Fruit fly (Drosophila melanogaster) whole organism, pupa: ENCODE measurements around the gene tfc.

ENCODE experiments used
- CG12605 ChIP-seq: fragments of 200-800 bp; sonication (Bioruptor generic); IDR thresholded peaks from 2 replicates; pipeline ENCODE4 v1.3.6; 2022; ENCODE audit warnings: missing biosample characterization, missing genetic modification characterization
- CG14655 ChIP-seq: fragments of 200-800 bp; sonication (Bioruptor generic); optimal IDR thresholded peaks from 3 replicates; lab custom pipeline; 2017; ENCODE audit warnings: mild to moderate bottlenecking, missing biosample characterization, missing genetic modification reagents, missing genetic modification characterization
- CG15710 ChIP-seq: fragments of 200-800 bp; sonication (Bioruptor generic); optimal IDR thresholded peaks from 2 replicates; lab custom pipeline; 2018; ENCODE audit warnings: missing biosample characterization, mild to moderate bottlenecking, missing genetic modification characterization, moderate library complexity
- CG9948 ChIP-seq: fragments of 200-800 bp; sonication (Bioruptor generic); optimal IDR thresholded peaks from 2 replicates; lab custom pipeline; 2018; ENCODE audit warnings: missing biosample characterization, mild to moderate bottlenecking, missing genetic modification characterization, moderate library complexity
- Ets98B ChIP-seq: fragments of 200-800 bp; sonication (Bioruptor generic); IDR thresholded peaks from 2 replicates; pipeline ENCODE4 v1.3.6; 2022; ENCODE audit warnings: missing biosample characterization, missing genetic modification characterization
- Pif1A ChIP-seq: fragments of 200-800 bp; sonication (Bioruptor generic); optimal IDR thresholded peaks from 3 replicates; lab custom pipeline; 2016; ENCODE audit warnings: missing biosample characterization, missing genetic modification characterization
- fd96Ca ChIP-seq: fragments of 200-800 bp; sonication (Bioruptor generic); IDR thresholded peaks from 3 replicates; pipeline ENCODE4 v1.3.6; 2022; ENCODE audit warnings: missing biosample characterization, missing genetic modification characterization

DNA sequence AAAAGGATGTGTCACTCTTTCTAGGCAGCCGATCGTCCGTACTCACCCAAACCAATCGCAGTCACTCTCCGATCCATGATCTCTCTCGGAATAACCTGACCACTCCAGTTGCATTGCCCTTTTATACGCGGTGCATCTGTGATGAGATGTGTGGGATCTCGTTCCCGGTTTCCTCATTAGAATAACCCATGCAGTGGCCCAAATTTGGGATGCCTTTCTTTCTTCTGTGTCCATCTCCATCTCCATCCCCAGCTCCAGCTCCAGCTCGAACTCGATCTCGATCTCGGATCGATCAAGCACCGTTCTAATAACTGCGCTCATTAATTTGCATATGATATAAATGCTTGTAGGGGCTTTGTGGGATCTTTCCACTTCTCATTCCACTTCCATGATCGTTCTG, 66.5 kb downstream of the tfc start, which contains the start of gene CG9184:
- TF ChIP-seq CG9948 (tag; lab: Kevin White, UChicago) (no peak), Pif1A (GFP tag; lab: Kevin White, UChicago) (no peak), CG12605 (GFP tag; lab: Robert Waterston, UW) (no peak), CG14655 (no peak), Ets98B (GFP tag; lab: Robert Waterston, UW) (no peak), fd96Ca (GFP tag; lab: Robert Waterston, UW) (no peak), CG15710 (tag; lab: Kevin White, UChicago) (no peak)
